Worm (Caenorhabditis elegans) whole organism, young adult: ENCODE results near the gene pvf-1.

ENCODE experiments used
- B0261.1 ChIP-seq: sonication (generic microtip); optimal IDR thresholded peaks from 2 replicates; lab custom pipeline; 2016; ENCODE audit warnings: mild to moderate bottlenecking, missing genetic modification characterization, moderate library complexity, missing compliant biosample characterization
- F49E8.2 ChIP-seq: sonication (generic microtip); optimal IDR thresholded peaks from 3 replicates; lab custom pipeline; 2017; ENCODE audit warnings: missing genetic modification characterization, mild to moderate bottlenecking, missing compliant biosample characterization, antibody characterized with exemption, moderate library complexity; ENCODE audit not compliant: insufficient read depth
- K11D2.4 ChIP-seq: fragments of 200-800 bp; sonication (Bioruptor generic); IDR thresholded peaks from 2 replicates; pipeline ENCODE4 v1.3.6; 2022; ENCODE audit warnings: missing genetic modification reagents, missing genetic modification characterization, missing compliant biosample characterization
- K12H6.12 ChIP-seq: fragments of 200-800 bp; sonication (Bioruptor generic); optimal IDR thresholded peaks from 2 replicates; lab custom pipeline; 2018; ENCODE audit warnings: mild to moderate bottlenecking, missing genetic modification characterization, missing compliant biosample characterization
- T07F8.4 ChIP-seq: sonication (generic microtip); optimal IDR thresholded peaks from 2 replicates; lab custom pipeline; 2016; ENCODE audit warnings: mild to moderate bottlenecking, missing genetic modification characterization, moderate library complexity, missing compliant biosample characterization
- Y53F4B.3 ChIP-seq: fragments of 200-800 bp; sonication (Bioruptor generic); IDR thresholded peaks from 2 replicates; pipeline ENCODE4 v1.3.6; 2022; ENCODE audit warnings: missing genetic modification reagents, missing genetic modification characterization, missing compliant biosample characterization
- Y53G8AR.9 ChIP-seq: fragments of 200-800 bp; sonication (Bioruptor generic); conservative IDR thresholded peaks from 2 replicates; pipeline ENCODE4 v1.3.6; 2022; ENCODE audit warnings: missing genetic modification reagents, missing genetic modification characterization, missing compliant biosample characterization
- ZK185.1 ChIP-seq: sonication (generic microtip); optimal IDR thresholded peaks from 2 replicates; lab custom pipeline; 2016; ENCODE audit warnings: mild to moderate bottlenecking, missing genetic modification characterization, missing compliant biosample characterization; ENCODE audit not compliant: poor library complexity, severe bottlenecking
- aptf-2 ChIP-seq: fragments of 200-800 bp; sonication (Bioruptor generic); conservative IDR thresholded peaks from 2 replicates; pipeline ENCODE4 v1.3.6; 2022; ENCODE audit warnings: missing genetic modification reagents, missing genetic modification characterization, missing compliant biosample characterization
- attf-5 ChIP-seq: fragments of 200-800 bp; sonication (Bioruptor generic); optimal IDR thresholded peaks from 2 replicates; lab custom pipeline; 2018; ENCODE audit warnings: mild to moderate bottlenecking, missing genetic modification characterization, missing compliant biosample characterization
- attf-6 ChIP-seq: fragments of 200-800 bp; sonication (Bioruptor generic); IDR thresholded peaks from 2 replicates; pipeline ENCODE4 v1.3.6; 2022; ENCODE audit warnings: missing genetic modification reagents, missing genetic modification characterization, missing compliant biosample characterization
- cebp-1 ChIP-seq, 2 experiments: fragments of 200-800 bp in 1 of 2; sonication (Bioruptor generic) in 1 of 2; sonication (generic microtip) in 1 of 2; IDR thresholded peaks in 1 of 2; optimal IDR thresholded peaks in 1 of 2; 2 replicates each; pipeline versions ENCODE4 v1.3.6 to Lab custom; 2017 to 2022; ENCODE audit warnings: missing compliant biosample characterization in 2 of 2, missing genetic modification characterization in 2 of 2, mild to moderate bottlenecking in 1 of 2, missing genetic modification reagents in 1 of 2, moderate library complexity in 1 of 2
- dpl-1 ChIP-seq: fragments of 150-350 bp; optimal IDR thresholded peaks from 2 replicates; lab custom pipeline; 2014; ENCODE audit warnings: missing biosample characterization, missing genetic modification reagents, missing genetic modification characterization
- egl-18 ChIP-seq: fragments of 200-800 bp; sonication (Bioruptor generic); IDR thresholded peaks from 2 replicates; pipeline ENCODE4 v1.3.6; 2022; ENCODE audit warnings: missing genetic modification reagents, missing genetic modification characterization, missing compliant biosample characterization
- ekl-4 ChIP-seq: fragments of 200-800 bp; sonication (Bioruptor generic); IDR thresholded peaks from 2 replicates; pipeline ENCODE4 v1.3.6; 2022; ENCODE audit warnings: missing genetic modification reagents, missing genetic modification characterization, missing compliant biosample characterization
- fkh-3 ChIP-seq: sonication (generic microtip); optimal IDR thresholded peaks from 2 replicates; lab custom pipeline; 2016; ENCODE audit warnings: mild to moderate bottlenecking, missing genetic modification characterization, missing compliant biosample characterization
- gei-17 ChIP-seq: fragments of 200-800 bp; sonication (Bioruptor generic); optimal IDR thresholded peaks from 2 replicates; lab custom pipeline; 2018; ENCODE audit warnings: mild to moderate bottlenecking, missing genetic modification characterization, missing compliant biosample characterization
- hlh-26 ChIP-seq: fragments of 200-800 bp; sonication (Bioruptor generic); conservative IDR thresholded peaks from 2 replicates; pipeline ENCODE4 v1.3.6; 2022; ENCODE audit warnings: missing genetic modification reagents, missing genetic modification characterization, missing compliant biosample characterization
- hrde-1 ChIP-seq: sonication (generic microtip); optimal IDR thresholded peaks from 2 replicates; lab custom pipeline; 2016; ENCODE audit warnings: missing genetic modification characterization, mild to moderate bottlenecking, missing compliant biosample characterization, moderate library complexity, missing genotype, missing genetic modification reagents, borderline replicate concordance
- hsf-1 ChIP-seq: fragments of 200-800 bp; sonication (Bioruptor generic); IDR thresholded peaks from 2 replicates; pipeline ENCODE4 v1.3.6; 2022; ENCODE audit warnings: missing genetic modification reagents, missing genetic modification characterization, missing compliant biosample characterization
- lag-1 ChIP-seq: fragments of 200-800 bp; sonication (Bioruptor generic); IDR thresholded peaks from 2 replicates; pipeline ENCODE4 v1.3.6; 2022; ENCODE audit warnings: missing genetic modification reagents, missing genetic modification characterization, missing compliant biosample characterization
- let-607 ChIP-seq, 2 experiments: fragments of 200-800 bp in 1 of 2; sonication (Bioruptor generic) in 1 of 2; sonication (generic microtip) in 1 of 2; optimal IDR thresholded peaks; 2 replicates each; lab custom pipeline; 2016 to 2018; ENCODE audit warnings: mild to moderate bottlenecking in 2 of 2, missing compliant biosample characterization in 2 of 2, missing genetic modification characterization in 2 of 2, moderate library complexity in 2 of 2, missing genotype in 1 of 2
- lin-26 ChIP-seq: fragments of 200-800 bp; sonication (Bioruptor generic); IDR thresholded peaks from 2 replicates; pipeline ENCODE4 v1.3.6; 2022; ENCODE audit warnings: missing genetic modification reagents, missing genetic modification characterization, missing compliant biosample characterization
- lin-35 ChIP-seq, 3 experiments: fragments of 150-350 bp in 2 of 3; sonication (generic microtip) in 1 of 3; optimal IDR thresholded peaks; 2 replicates each; lab custom pipeline; 2014 to 2018; ENCODE audit warnings: missing biosample characterization in 3 of 3, missing genetic modification characterization in 3 of 3, missing genetic modification reagents in 3 of 3
- madf-6 ChIP-seq: fragments of 200-800 bp; sonication (Bioruptor generic); IDR thresholded peaks from 2 replicates; pipeline ENCODE4 v1.3.6; 2022; ENCODE audit warnings: missing genetic modification reagents, missing genetic modification characterization, missing compliant biosample characterization
- mcd-1 ChIP-seq: fragments of 200-800 bp; sonication (Bioruptor generic); IDR thresholded peaks from 2 replicates; pipeline ENCODE4 v1.3.6; 2022; ENCODE audit warnings: missing genetic modification reagents, missing genetic modification characterization, missing compliant biosample characterization
- mes-4 ChIP-seq: sonication (generic microtip); optimal IDR thresholded peaks from 2 replicates; lab custom pipeline; 2016; ENCODE audit warnings: missing genotype, missing genetic modification characterization, missing compliant biosample characterization
- nhr-80 ChIP-seq: sonication (generic microtip); optimal IDR thresholded peaks from 2 replicates; lab custom pipeline; 2016; ENCODE audit warnings: missing genetic modification characterization, missing compliant biosample characterization
- pbrm-1 ChIP-seq: fragments of 200-800 bp; sonication (Bioruptor generic); IDR thresholded peaks from 2 replicates; pipeline ENCODE4 v1.3.6; 2022; ENCODE audit warnings: missing genetic modification reagents, missing genetic modification characterization, missing compliant biosample characterization
- pha-4 ChIP-seq: fragments of 150-350 bp; sonication (generic microtip); optimal IDR thresholded peaks from 2 replicates; lab custom pipeline; 2014; ENCODE audit warnings: missing biosample characterization, missing genetic modification reagents, missing genetic modification characterization
- sdz-38 ChIP-seq: sonication (generic microtip); optimal IDR thresholded peaks from 2 replicates; lab custom pipeline; 2016; ENCODE audit warnings: missing genotype, missing genetic modification characterization, missing compliant biosample characterization
- snpc-1.3 ChIP-seq: sonication (generic microtip); optimal IDR thresholded peaks from 2 replicates; lab custom pipeline; 2017; ENCODE audit warnings: missing genetic modification characterization, mild to moderate bottlenecking, missing compliant biosample characterization, antibody characterized with exemption, moderate library complexity, missing genotype, missing genetic modification reagents; ENCODE audit not compliant: insufficient read depth
- snpc-3.4 ChIP-seq: sonication (generic microtip); optimal IDR thresholded peaks from 2 replicates; lab custom pipeline; 2017; ENCODE audit warnings: missing genetic modification characterization, mild to moderate bottlenecking, missing compliant biosample characterization, antibody characterized with exemption, moderate library complexity, missing genotype, missing genetic modification reagents
- snpc-4 ChIP-seq, 5 experiments: fragments of 150-350 bp in 1 of 5; sonication (generic microtip) in 4 of 5; optimal IDR thresholded peaks; 2 replicates each; lab custom pipeline; 2014 to 2018; ENCODE audit warnings: missing genetic modification characterization in 5 of 5, missing biosample characterization in 3 of 5, antibody characterized with exemption in 2 of 5, mild to moderate bottlenecking in 2 of 5, missing compliant biosample characterization in 2 of 5, missing genotype in 2 of 5, moderate library complexity in 2 of 5, missing genetic modification reagents in 1 of 5
- somi-1 ChIP-seq: fragments of 200-800 bp; sonication (Bioruptor generic); optimal IDR thresholded peaks from 2 replicates; lab custom pipeline; 2018; ENCODE audit warnings: mild to moderate bottlenecking, missing genetic modification characterization, missing compliant biosample characterization
- sptf-2 ChIP-seq: fragments of 200-800 bp; sonication (Bioruptor generic); optimal IDR thresholded peaks from 2 replicates; lab custom pipeline; 2018; ENCODE audit warnings: mild to moderate bottlenecking, missing genetic modification characterization, missing compliant biosample characterization
- tlf-1 ChIP-seq: fragments of 200-800 bp; sonication (Bioruptor generic); optimal IDR thresholded peaks from 2 replicates; lab custom pipeline; 2018; ENCODE audit warnings: mild to moderate bottlenecking, missing genetic modification characterization, missing compliant biosample characterization
- unc-62 ChIP-seq: fragments of 150-350 bp; optimal IDR thresholded peaks from 2 replicates; lab custom pipeline; 2014; ENCODE audit warnings: missing biosample characterization, missing genetic modification reagents, missing genetic modification characterization
- ztf-22 ChIP-seq: fragments of 200-800 bp; sonication (Bioruptor generic); optimal IDR thresholded peaks from 2 replicates; lab custom pipeline; 2018; ENCODE audit warnings: mild to moderate bottlenecking, missing genetic modification characterization, moderate library complexity, missing compliant biosample characterization
- ztf-3 ChIP-seq: fragments of 200-800 bp; sonication (Bioruptor generic); optimal IDR thresholded peaks from 2 replicates; lab custom pipeline; 2018; ENCODE audit warnings: mild to moderate bottlenecking, missing genetic modification characterization, missing compliant biosample characterization

pvf-1 gene

DNA sequence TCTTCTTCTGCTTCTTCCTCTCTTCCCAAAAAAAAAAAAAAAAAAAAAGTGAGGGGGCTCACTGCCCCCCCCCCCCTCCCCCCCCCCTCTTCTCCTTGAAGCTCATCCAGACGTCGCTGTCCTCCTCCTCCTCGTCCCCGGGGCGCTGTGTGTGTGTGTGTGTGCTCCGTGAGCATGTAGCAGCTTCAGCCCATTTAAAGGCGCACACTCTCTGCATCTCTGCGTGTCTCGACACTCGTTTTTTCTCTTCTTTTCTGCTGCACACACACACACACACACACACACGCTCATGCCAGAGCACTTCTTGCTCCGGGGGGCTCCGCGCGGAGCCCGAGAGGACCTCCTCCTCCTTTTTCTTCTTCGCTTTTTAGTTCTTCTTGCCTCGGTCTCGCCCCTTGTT lies 38.3 kb downstream of the pvf-1 start (continued):
- no peak for TF ChIP-seq ZK185.1 (tag; lab: Kevin White, UChicago)
- no peak for TF ChIP-seq pbrm-1 (GFP tag; lab: Robert Waterston, UW)
- TF ChIP-seq hrde-1 (tag; lab: Kevin White, UChicago): no peak
- TF ChIP-seq sptf-2 (GFP tag; lab: Kevin White, UChicago): no peak
- no peak for TF ChIP-seq Y53G8AR.9
- no peak for TF ChIP-seq somi-1 (GFP tag; lab: Kevin White, UChicago)
- no peak for TF ChIP-seq snpc-4 (GFP tag; optimal IDR thresholded peaks at IDR 0.05; lab: Kevin White, UChicago)
- no peak for TF ChIP-seq snpc-4 (tag; optimal IDR thresholded peaks at IDR 0.05; lab: Kevin White, UChicago)
- peak; percentile 65 for TF ChIP-seq K12H6.12
- peak; percentile 24 for TF ChIP-seq ztf-3 (GFP tag; lab: Kevin White, UChicago)
- no peak for TF ChIP-seq egl-18 (GFP tag; lab: Robert Waterston, UW)
- no peak for TF ChIP-seq snpc-1.3 (tag; lab: Kevin White, UChicago)
- TF ChIP-seq Y53F4B.3 (GFP tag; lab: Robert Waterston, UW): no peak
- no peak for TF ChIP-seq cebp-1 (GFP tag; IDR thresholded peaks at IDR 0.05; lab: Robert Waterston, UW)
- peak; percentile 44 for TF ChIP-seq cebp-1 (tag; optimal IDR thresholded peaks at IDR 0.05; lab: Kevin White, UChicago)
- no peak for TF ChIP-seq let-607 (tag; optimal IDR thresholded peaks at IDR 0.05; lab: Kevin White, UChicago)
- no peak for TF ChIP-seq tlf-1 (GFP tag; lab: Kevin White, UChicago)
- no peak for TF ChIP-seq lin-26 (GFP tag; lab: Robert Waterston, UW)
- TF ChIP-seq mes-4 (tag; lab: Kevin White, UChicago): no peak
- no peak for TF ChIP-seq hsf-1 (GFP tag; lab: Robert Waterston, UW)
- TF ChIP-seq hlh-26 (GFP tag; lab: Robert Waterston, UW): no peak
- TF ChIP-seq pha-4 (tag; lab: Kevin White, UChicago): no peak
- no peak for TF ChIP-seq lag-1
- no peak for TF ChIP-seq B0261.1 (tag; lab: Kevin White, UChicago)
- TF ChIP-seq gei-17: no peak
- TF ChIP-seq attf-5 (GFP tag; lab: Kevin White, UChicago): peak; percentile 52
- no peak for TF ChIP-seq aptf-2 (GFP tag; lab: Robert Waterston, UW)
- TF ChIP-seq F49E8.2 (tag; lab: Kevin White, UChicago): no peak
- no peak for TF ChIP-seq K11D2.4 (GFP tag; lab: Robert Waterston, UW)
- TF ChIP-seq fkh-3 (tag; lab: Kevin White, UChicago): no peak
- no peak for TF ChIP-seq dpl-1 (GFP tag; lab: Kevin White, UChicago)
- no peak for TF ChIP-seq nhr-80
- TF ChIP-seq lin-35 (GFP tag; optimal IDR thresholded peaks at IDR 0.05; lab: Kevin White, UChicago): peak in 1 of 3 experiments; percentile 34

DNA sequence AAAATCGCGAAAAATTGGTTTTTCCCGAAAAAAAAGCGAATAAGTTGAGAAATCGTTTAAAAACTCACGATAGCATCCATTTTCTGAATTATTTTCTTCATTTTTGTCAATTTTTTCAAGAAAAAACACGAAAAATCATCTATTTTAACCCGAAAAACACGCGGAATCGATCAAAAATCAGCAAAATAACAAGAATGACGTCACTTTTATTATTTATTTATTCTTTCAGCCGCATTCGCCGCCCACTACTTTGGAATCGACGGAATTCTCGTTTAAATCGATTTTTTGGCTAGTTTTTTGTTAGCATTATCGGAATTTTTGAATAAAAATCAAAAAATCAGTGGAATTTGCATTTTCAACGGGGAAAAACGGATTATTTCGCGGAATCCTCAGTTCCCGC lies 46.1 kb downstream of the pvf-1 start, which contains the start of gene Y39A3CL.4:
TSS of gene Y39A3CL.4 (minus strand) at position 101 of the 400 bp plus-strand sequence.
- TF ChIP-seq ekl-4 (GFP tag; lab: Robert Waterston, UW) (no peak), mcd-1 (GFP tag; lab: Robert Waterston, UW) (no peak), snpc-3.4 (tag; lab: Kevin White, UChicago) (no peak), sdz-38 (no peak), K11D2.4 (GFP tag; lab: Robert Waterston, UW) (no peak), B0261.1 (tag; lab: Kevin White, UChicago) (no peak), attf-6 (no peak), T07F8.4 (tag; lab: Kevin White, UChicago) (no peak), madf-6 (GFP tag; lab: Robert Waterston, UW) (no peak), unc-62 (no peak), attf-5 (GFP tag; lab: Kevin White, UChicago) (no peak), Y53F4B.3 (GFP tag; lab: Robert Waterston, UW) (no peak), ztf-22 (no peak)
- TF ChIP-seq, all 124 proteins: peak for 0
